Worm (Caenorhabditis elegans): Measurements from ENCODE around the gene wee-1.3.
"Not testable (repeated sequence)": the region's sequence is repeated elsewhere in the genome, so short reads cannot be mapped to it uniquely, and the experiment has no call there.

Gene wee-1.3

ce11 chrII:9728506-9728905 lies 12.2 kb upstream of the wee-1.3 start:
- TF ChIP-seq hmbx-1 (tag; optimal IDR thresholded peaks at IDR 0.05): no peak
- no peak for TF ChIP-seq pes-1 (GFP tag; IDR thresholded peaks at IDR 0.05)
- no peak for TF ChIP-seq flt-1 (GFP tag; IDR thresholded peaks at IDR 0.05)
- TF ChIP-seq B0310.2 (tag; optimal IDR thresholded peaks at IDR 0.05): no peak
- no peak for TF ChIP-seq tbx-11 (GFP tag; IDR thresholded peaks at IDR 0.05)
- no peak for TF ChIP-seq ama-1 (optimal IDR thresholded peaks at IDR 0.05)
- TF ChIP-seq ets-7 (tag; optimal IDR thresholded peaks at IDR 0.05): no peak

DNA sequence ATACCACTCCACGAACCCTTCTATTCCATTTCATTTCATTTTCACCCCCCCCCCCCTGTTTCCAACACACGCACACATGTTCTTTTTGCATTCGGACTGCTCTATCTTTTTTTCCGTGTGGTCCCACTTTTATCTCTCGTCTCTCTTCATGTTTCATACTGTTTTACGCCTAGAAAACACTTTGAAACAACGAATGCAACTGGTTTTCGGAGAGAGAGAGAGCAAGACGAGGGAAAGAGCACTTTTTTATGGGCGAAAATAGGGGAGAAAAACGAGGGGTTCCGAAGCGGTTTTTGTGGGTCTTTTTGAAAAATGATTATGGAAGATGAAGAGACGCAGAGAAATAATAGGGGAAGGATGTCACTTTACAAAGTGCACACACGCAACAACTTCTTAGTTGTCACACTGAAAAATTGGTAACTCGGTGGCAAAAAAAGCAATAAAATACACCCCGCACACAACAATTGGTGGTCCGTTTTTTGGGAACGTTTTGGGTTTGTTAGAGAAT lies 11.0 kb upstream of the wee-1.3 start:
- TF ChIP-seq B0310.2 (tag; optimal IDR thresholded peaks at IDR 0.05): no peak
- TF ChIP-seq tbx-11 (GFP tag; IDR thresholded peaks at IDR 0.05): no peak
- TF ChIP-seq pes-1 (GFP tag; IDR thresholded peaks at IDR 0.05): no peak
- no peak for TF ChIP-seq hmg-4 (GFP tag; optimal IDR thresholded peaks at IDR 0.05)
- TF ChIP-seq aly-1 (tag; optimal IDR thresholded peaks at IDR 0.05): no peak
- TF ChIP-seq ama-1 (optimal IDR thresholded peaks at IDR 0.05): no peak
- no peak for TF ChIP-seq tra-4 (tag; optimal IDR thresholded peaks at IDR 0.05)

- TF ChIP-seq hmbx-1 (tag; optimal IDR thresholded peaks at IDR 0.05) (no peak), tbx-11 (GFP tag; IDR thresholded peaks at IDR 0.05) (no peak), tbx-37 (GFP tag; conservative IDR thresholded peaks at IDR 0.05) (no peak), sea-1 (GFP tag; conservative IDR thresholded peaks at IDR 0.05) (no peak)
Measured at ce11 chrII:9725056-9725455, 8.8 kb upstream of the wee-1.3 start.

DNA sequence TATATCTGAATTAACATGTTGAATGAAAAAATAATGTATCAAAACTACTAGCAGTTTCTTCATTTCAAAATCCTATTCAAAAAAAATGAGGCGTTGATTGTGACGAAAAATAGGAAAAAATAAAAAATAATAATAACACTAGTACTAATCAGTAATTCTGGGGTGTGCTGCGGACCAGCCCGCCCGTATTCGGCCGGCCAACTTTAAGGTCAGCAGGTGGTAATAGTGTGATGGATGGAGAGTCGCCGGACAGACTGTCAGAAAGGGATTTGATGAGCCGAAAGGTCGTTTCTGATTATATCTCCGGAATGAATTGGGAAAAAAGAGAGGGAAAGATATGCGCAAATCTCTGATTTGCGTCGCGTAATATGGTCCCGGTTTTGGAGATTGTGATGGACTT lies 8.2 kb upstream of the wee-1.3 start, which contains the start of gene cutl-2:
TSS of gene cutl-2 (minus strand) at position 210 of the 400 bp plus-strand sequence.
- no peak for TF ChIP-seq hnd-1 (tag; optimal IDR thresholded peaks at IDR 0.05)
- TF ChIP-seq aly-1 (tag; optimal IDR thresholded peaks at IDR 0.05): no peak
- no peak for TF ChIP-seq hmbx-1 (tag; optimal IDR thresholded peaks at IDR 0.05)
- TF ChIP-seq pes-1 (GFP tag; IDR thresholded peaks at IDR 0.05): no peak
- no peak for TF ChIP-seq flt-1 (GFP tag; IDR thresholded peaks at IDR 0.05)
- TF ChIP-seq F13C5.2 (tag; optimal IDR thresholded peaks at IDR 0.05): no peak
- TF ChIP-seq sea-1 (GFP tag; conservative IDR thresholded peaks at IDR 0.05): no peak
- TF ChIP-seq tbx-11 (GFP tag; IDR thresholded peaks at IDR 0.05): no peak

DNA sequence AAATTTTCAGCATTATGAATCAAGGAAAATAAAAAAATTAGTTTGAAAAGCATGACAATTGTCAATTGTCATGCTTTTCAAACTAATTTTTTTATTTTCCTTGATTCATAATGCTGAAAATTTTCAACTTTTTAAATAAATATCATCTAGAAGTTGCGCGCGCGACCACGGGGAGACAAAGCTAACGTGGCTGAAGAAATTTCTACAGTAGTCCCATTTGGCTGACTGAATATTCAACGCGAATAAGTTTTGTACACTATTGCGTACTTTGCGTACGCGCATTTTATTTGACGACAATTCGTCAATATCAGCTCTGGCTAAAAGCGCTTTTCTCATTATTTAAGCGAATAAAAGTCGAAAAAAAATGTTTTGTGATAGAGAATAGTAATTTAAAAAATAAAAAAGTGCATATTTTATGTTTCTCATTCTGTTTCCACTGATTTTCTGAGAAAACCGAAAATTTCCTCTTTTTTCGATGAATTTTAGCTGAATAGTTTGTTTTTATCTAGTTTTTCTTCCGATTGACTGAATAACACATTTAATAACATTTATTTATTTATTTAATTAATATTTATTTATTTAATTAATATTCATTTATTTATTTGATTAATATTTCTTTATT lies 2.5 kb upstream of the wee-1.3 start, which contains the start of gene Y53C12A.11:
TSS of gene Y53C12A.11 (minus strand) at position 68 of the 622 bp plus-strand sequence.
- TF ChIP-seq ets-7 (tag; optimal IDR thresholded peaks at IDR 0.05); aly-1 (tag; optimal IDR thresholded peaks at IDR 0.05); ama-1 (optimal IDR thresholded peaks at IDR 0.05): not testable (repeated sequence)

- TF ChIP-seq scrt-1 (GFP tag; IDR thresholded peaks at IDR 0.05) (no peak), aly-1 (tag; optimal IDR thresholded peaks at IDR 0.05) (no peak), ceh-36 (tag; optimal IDR thresholded peaks at IDR 0.05) (no peak), sea-1 (GFP tag; conservative IDR thresholded peaks at IDR 0.05) (no peak), B0310.2 (tag; optimal IDR thresholded peaks at IDR 0.05) (no peak), ets-7 (tag; optimal IDR thresholded peaks at IDR 0.05) (no peak), ceh-13 (GFP tag; optimal IDR thresholded peaks at IDR 0.05) (no peak), hnd-1 (tag; optimal IDR thresholded peaks at IDR 0.05) (no peak), tra-4 (tag; optimal IDR thresholded peaks at IDR 0.05) (no peak), hmbx-1 (tag; optimal IDR thresholded peaks at IDR 0.05) (no peak), tbx-11 (GFP tag; IDR thresholded peaks at IDR 0.05) (no peak), flt-1 (GFP tag; IDR thresholded peaks at IDR 0.05) (no peak), hmg-4 (GFP tag; optimal IDR thresholded peaks at IDR 0.05) (no peak), pes-1 (GFP tag; IDR thresholded peaks at IDR 0.05) (no peak), ama-1 (optimal IDR thresholded peaks at IDR 0.05) (no peak)
Measured at ce11 chrII:9717904-9718303, 1.6 kb upstream of the wee-1.3 start, which contains the start of gene Y53C12A.6. Gene Y53C12A.6, minus strand, starts transcription at chrII:9718004.

ce11 chrII:9713083-9713482 lies 3.2 kb downstream of the wee-1.3 start:
- no peak for TF ChIP-seq ceh-13 (GFP tag; optimal IDR thresholded peaks at IDR 0.05)
- TF ChIP-seq F13C5.2 (tag; optimal IDR thresholded peaks at IDR 0.05): no peak
- 0 out of 2 replicates have a peak, but pooled peaks have one; percentile 28 for TF ChIP-seq sea-1 (GFP tag; conservative IDR thresholded peaks at IDR 0.05)
- TF ChIP-seq hnd-1 (tag; optimal IDR thresholded peaks at IDR 0.05): no peak
- TF ChIP-seq pes-1 (GFP tag; IDR thresholded peaks at IDR 0.05): no peak
- no peak for TF ChIP-seq B0310.2 (tag; optimal IDR thresholded peaks at IDR 0.05)
- TF ChIP-seq scrt-1 (GFP tag; IDR thresholded peaks at IDR 0.05): 0 out of 2 replicates have a peak, but pooled peaks have one; percentile 27
- TF ChIP-seq tra-4 (tag; optimal IDR thresholded peaks at IDR 0.05): no peak

DNA sequence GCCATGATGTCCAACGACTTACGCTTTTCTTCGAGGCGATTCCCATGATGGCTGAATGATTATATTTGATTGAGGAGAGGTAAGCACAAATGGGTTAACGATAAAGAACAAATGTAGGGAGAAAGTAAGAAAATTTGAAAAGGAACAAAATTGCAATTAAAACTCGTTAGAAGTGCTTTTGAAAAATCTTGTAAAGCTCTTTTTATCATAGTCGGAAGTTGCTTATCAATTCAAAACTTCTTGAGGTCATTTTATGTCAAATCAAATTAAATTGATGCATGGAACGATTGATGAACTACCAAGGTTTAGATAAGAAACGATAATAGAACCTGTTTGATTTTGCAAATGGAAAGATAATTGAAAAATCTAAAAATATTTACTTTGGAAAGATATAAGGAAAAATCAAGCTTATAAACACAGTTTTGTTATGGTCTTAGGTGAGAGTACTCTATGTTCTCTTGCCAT lies 7.4 kb downstream of the wee-1.3 start, which contains the start of gene glt-5:
TSS of gene glt-5 (minus strand) at position 51 of the 465 bp plus-strand sequence.
- TF ChIP-seq hmg-4 (GFP tag; optimal IDR thresholded peaks at IDR 0.05) (no peak), hmbx-1 (tag; optimal IDR thresholded peaks at IDR 0.05) (no peak), flt-1 (GFP tag; IDR thresholded peaks at IDR 0.05) (no peak), tra-4 (tag; optimal IDR thresholded peaks at IDR 0.05) (no peak), ceh-13 (GFP tag; optimal IDR thresholded peaks at IDR 0.05) (no peak), aly-1 (tag; optimal IDR thresholded peaks at IDR 0.05) (no peak), scrt-1 (GFP tag; IDR thresholded peaks at IDR 0.05) (no peak), tbx-11 (GFP tag; IDR thresholded peaks at IDR 0.05) (no peak), pes-1 (GFP tag; IDR thresholded peaks at IDR 0.05) (no peak)
